Worm (Caenorhabditis elegans): ENCODE data around the gene snx-17.

ce11 chrX:13144975-13145618 is 23.0 kb upstream of the snx-17 start:
- TF ChIP-seq lin-13 (GFP tag; optimal IDR thresholded peaks at IDR 0.05) = peak; percentile 81
- TF ChIP-seq unc-39 (tag; optimal IDR thresholded peaks at IDR 0.05) = no peak
- peak; percentile 34 to 99 for TF ChIP-seq unc-62 (GFP tag; optimal IDR thresholded peaks at IDR 0.05 in 1 of 2)
- TF ChIP-seq unc-62 (tag; optimal IDR thresholded peaks at IDR 0.05) = no peak
- TF ChIP-seq aha-1 (tag) = peak; percentile 100
- peak; percentile 24 for TF ChIP-seq pqm-1 (tag; optimal IDR thresholded peaks at IDR 0.05)
